Fruit fly (Drosophila melanogaster): Measurements from ENCODE around the gene CG5614.
A peak's percentile ranks its signal among the peaks of the same experiment; 100 is the strongest.

The CG5614 gene

DNA sequence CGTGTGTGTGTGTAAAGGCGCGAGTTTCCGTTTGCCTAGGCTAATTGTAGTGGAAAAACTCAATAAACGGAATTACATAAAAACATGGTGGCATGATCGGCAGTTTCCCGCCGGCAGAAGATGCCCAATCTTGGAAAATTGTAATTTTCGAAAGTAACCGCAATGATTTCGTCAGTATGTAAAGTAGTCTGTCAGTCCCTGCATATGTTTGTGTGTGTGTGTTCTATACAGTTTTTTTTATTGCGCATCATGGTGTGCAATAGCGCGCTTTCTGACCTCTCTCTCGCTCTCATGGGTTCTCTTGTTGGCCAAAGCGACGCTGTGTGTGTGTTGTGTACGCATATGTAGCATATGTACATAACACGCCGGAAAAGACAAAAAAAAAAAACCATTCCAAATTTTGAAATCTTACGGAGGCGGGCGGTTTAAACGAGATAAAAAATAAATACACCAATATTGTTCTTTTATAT lies 14.7 kb downstream of the CG5614 start (continued):
- peak; percentile 60; the same call in 1 of the 2 replicates for TF ChIP-seq CG11247 (GFP tag; IDR thresholded peaks at IDR 0.05)
- peak; percentile 62 for TF ChIP-seq nerfin-1 (tag; optimal IDR thresholded peaks at IDR 0.05)
- 0 out of 3 replicates have a peak, but pooled peaks have one; percentile 56 for TF ChIP-seq CG11695 (GFP tag; IDR thresholded peaks at IDR 0.05)
- TF ChIP-seq esg (GFP tag; conservative IDR thresholded peaks at IDR 0.05), result no peak
- peak; percentile 38 for TF ChIP-seq CG13296 (GFP tag; optimal IDR thresholded peaks at IDR 0.05)
- no peak for TF ChIP-seq so (GFP tag; IDR thresholded peaks at IDR 0.05)
- peak; percentile 33 for TF ChIP-seq CG18619 (GFP tag; optimal IDR thresholded peaks at IDR 0.05)
- peak; percentile 14 for TF ChIP-seq bcd (GFP tag; optimal IDR thresholded peaks at IDR 0.05)
- TF ChIP-seq CG12659 (GFP tag; optimal IDR thresholded peaks at IDR 0.05), result peak; percentile 41
- no peak for TF ChIP-seq Scr (GFP tag; IDR thresholded peaks at IDR 0.05; ENCODE audit: partially characterized antibody)
- TF ChIP-seq Aef1 (GFP tag; IDR thresholded peaks at IDR 0.05), result peak; percentile 45; the same call in 1 of the 3 replicates
- no peak for TF ChIP-seq CG30020 (tag; optimal IDR thresholded peaks at IDR 0.05)
- TF ChIP-seq E2f2 (GFP tag; IDR thresholded peaks at IDR 0.05), result 0 out of 2 replicates have a peak, but pooled peaks have one; percentile 28
- peak; percentile 51 for TF ChIP-seq MTF-1 (GFP tag; optimal IDR thresholded peaks at IDR 0.05; ENCODE audit: borderline replicate concordance)
- TF ChIP-seq CG1233 (GFP tag; optimal IDR thresholded peaks at IDR 0.05), result peak; percentile 49
- TF ChIP-seq CG17186 (GFP tag; optimal IDR thresholded peaks at IDR 0.05), result no peak
- peak; percentile 21 for TF ChIP-seq phol (tag; optimal IDR thresholded peaks at IDR 0.05)
- TF ChIP-seq PHDP (tag; optimal IDR thresholded peaks at IDR 0.05), result peak; percentile 49
- TF ChIP-seq peb (GFP tag; IDR thresholded peaks at IDR 0.05), result no peak
- TF ChIP-seq sug (tag; optimal IDR thresholded peaks at IDR 0.05), result peak; percentile 5
- TF ChIP-seq tin (GFP tag; optimal IDR thresholded peaks at IDR 0.05), result no peak
- peak in 1 of 2 experiments; percentile 16 for TF ChIP-seq dpn (GFP tag; optimal IDR thresholded peaks at IDR 0.05)
- TF ChIP-seq h (optimal IDR thresholded peaks at IDR 0.05), result no peak
- TF ChIP-seq Mad (GFP tag; optimal IDR thresholded peaks at IDR 0.05), result peak; percentile 12
- TF ChIP-seq HLH4C (GFP tag; IDR thresholded peaks at IDR 0.05; ENCODE audit: partially characterized antibody), result no peak
- TF ChIP-seq ERR (GFP tag; optimal IDR thresholded peaks at IDR 0.05), result no peak
- peak; percentile 53 for TF ChIP-seq nom (GFP tag; optimal IDR thresholded peaks at IDR 0.05)
- peak; percentile 13 for TF ChIP-seq CG3407 (GFP tag; optimal IDR thresholded peaks at IDR 0.05)
- peak; percentile 74 for TF ChIP-seq Awh (GFP tag; IDR thresholded peaks at IDR 0.05)
- no peak for TF ChIP-seq CG14860 (GFP tag; IDR thresholded peaks at IDR 0.05; ENCODE audit: partially characterized antibody)
- peak; percentile 87 for TF ChIP-seq CG15479 (GFP tag; optimal IDR thresholded peaks at IDR 0.05)
- TF ChIP-seq CG7928 (GFP tag; optimal IDR thresholded peaks at IDR 0.05), result peak; percentile 2
- no peak for TF ChIP-seq CG6765 (GFP tag; optimal IDR thresholded peaks at IDR 0.05)
- peak; percentile 14 for TF ChIP-seq CG13424 (tag; optimal IDR thresholded peaks at IDR 0.05)
- TF ChIP-seq CG13894 (tag; optimal IDR thresholded peaks at IDR 0.05), result peak; percentile 29
- no peak for TF ChIP-seq Ravus (GFP tag; IDR thresholded peaks at IDR 0.05)
- no peak for TF ChIP-seq hkb (optimal IDR thresholded peaks at IDR 0.05)
- no peak for TF ChIP-seq hkb (GFP tag; IDR thresholded peaks at IDR 0.05)
- TF ChIP-seq fd96Cb (tag; optimal IDR thresholded peaks at IDR 0.05), result no peak
- no peak for TF ChIP-seq Ets97D (GFP tag; optimal IDR thresholded peaks at IDR 0.05)
- TF ChIP-seq CG4424 (GFP tag; optimal IDR thresholded peaks at IDR 0.05), result peak; percentile 21
- TF ChIP-seq Nf-YC (tag; optimal IDR thresholded peaks at IDR 0.05), result peak; percentile 39
- TF ChIP-seq NfI (GFP tag; optimal IDR thresholded peaks at IDR 0.05), result peak; percentile 42
- peak; percentile 28; the same call in 1 of the 3 replicates for TF ChIP-seq dysf (GFP tag; IDR thresholded peaks at IDR 0.05)
- 0 out of 3 replicates have a peak, but pooled peaks have one; percentile 10 for TF ChIP-seq row (GFP tag; IDR thresholded peaks at IDR 0.05)
- TF ChIP-seq sna (GFP tag; IDR thresholded peaks at IDR 0.05; ENCODE audit: partially characterized antibody), result no peak
- peak; percentile 47 for TF ChIP-seq CG12942 (GFP tag; optimal IDR thresholded peaks at IDR 0.05)
- no peak for TF ChIP-seq ash1 (GFP tag; optimal IDR thresholded peaks at IDR 0.05)
- no peak for TF ChIP-seq unc-4 (GFP tag; IDR thresholded peaks at IDR 0.05; ENCODE audit: partially characterized antibody)
- peak; percentile 17; the same call in 1 of the 2 replicates for TF ChIP-seq CG6689 (GFP tag; IDR thresholded peaks at IDR 0.05)

Data from whole organism, embryonic.